Fruit fly (Drosophila melanogaster) whole organism, embryonic: Measurements from ENCODE around the gene trx.

Experiments used
- CG18599 ChIP-seq: fragments of 200-800 bp; sonication (Bioruptor generic); optimal IDR thresholded peaks from 3 replicates; lab custom pipeline; 2017; ENCODE audit warnings: missing biosample characterization, missing genetic modification characterization, mild to moderate bottlenecking, moderate library complexity, missing genetic modification reagents
- CG42726 ChIP-seq: fragments of 200-800 bp; sonication (Bioruptor generic); IDR thresholded peaks from 2 replicates; pipeline ENCODE4 v1.3.6; 2022; ENCODE audit warnings: missing biosample characterization, missing genetic modification characterization; ENCODE audit not compliant: partially characterized antibody
- CG4404 ChIP-seq: fragments of 200-800 bp; sonication (Bioruptor generic); IDR thresholded peaks from 2 replicates; pipeline ENCODE4 v1.3.6; 2022; ENCODE audit warnings: missing biosample characterization, missing genetic modification characterization
- MTF-1 ChIP-seq: fragments of 200-800 bp; sonication (Bioruptor generic); optimal IDR thresholded peaks from 2 replicates; lab custom pipeline; 2018; ENCODE audit warnings: missing biosample characterization, mild to moderate bottlenecking, missing genetic modification characterization, borderline replicate concordance
- dpn ChIP-seq, 2 experiments: fragments of 200-800 bp; sonication (Bioruptor generic); optimal IDR thresholded peaks; 3 replicates each; lab custom pipeline; 2016; ENCODE audit warnings: missing biosample characterization in 2 of 2, missing genetic modification characterization in 2 of 2
- dysf ChIP-seq: fragments of 200-800 bp; sonication (Bioruptor generic); IDR thresholded peaks from 3 replicates; pipeline ENCODE4 v1.3.6; 2022; ENCODE audit warnings: missing biosample characterization, missing genetic modification characterization
- ftz-f1 ChIP-seq: fragments of 200-800 bp; sonication (Bioruptor generic); optimal IDR thresholded peaks from 2 replicates; lab custom pipeline; 2016; ENCODE audit warnings: missing biosample characterization, missing genetic modification characterization
- gro ChIP-seq: fragments of 200-800 bp; sonication (Bioruptor generic); optimal IDR thresholded peaks from 2 replicates; lab custom pipeline; 2016; ENCODE audit warnings: missing biosample characterization, missing genetic modification characterization
- lola ChIP-seq, 3 experiments: fragments of >200 bp in 2 of 3; fragments of 200-800 bp in 1 of 3; sonication (Bioruptor generic) in 1 of 3; optimal IDR thresholded peaks; 2 replicates each; lab custom pipeline; 2017 to 2019; ENCODE audit warnings: missing biosample characterization in 3 of 3, missing genetic modification characterization in 3 of 3, mild to moderate bottlenecking in 1 of 3, moderate library complexity in 1 of 3
- onecut ChIP-seq: fragments of 200-800 bp; sonication (Bioruptor generic); IDR thresholded peaks from 2 replicates; pipeline ENCODE4 v1.3.6; 2022; ENCODE audit warnings: missing biosample characterization, missing genetic modification characterization
- tgo ChIP-seq: fragments of 200-800 bp; sonication (Bioruptor generic); IDR thresholded peaks from 3 replicates; pipeline ENCODE4 v1.3.6; 2022; ENCODE audit warnings: missing biosample characterization, missing genetic modification characterization

- TF ChIP-seq ftz-f1 (GFP tag; lab: Kevin White, UChicago) (no peak), CG42726 (GFP tag; lab: Robert Waterston, UW) (no peak), tgo (GFP tag; lab: Robert Waterston, UW) (no peak), CG4404 (GFP tag; lab: Robert Waterston, UW) (no peak), onecut (GFP tag; lab: Robert Waterston, UW) (no peak), dysf (GFP tag; lab: Robert Waterston, UW) (no peak), gro (no peak), lola (GFP tag; optimal IDR thresholded peaks at IDR 0.05; lab: Kevin White, UChicago) (peak in 1 of 3 experiments; percentile 13), dpn (GFP tag; optimal IDR thresholded peaks at IDR 0.05; lab: Kevin White, UChicago) (no peak), CG18599 (GFP tag; lab: Kevin White, UChicago) (peak; percentile 43), MTF-1 (no peak)
Observed at dm6 chr3R:14332735-14333134, 46.0 kb upstream of the trx start.
